Worm (Caenorhabditis elegans) whole organism, midembryonic: ENCODE data around the gene T16G12.8.

Experiments used
- cog-1 ChIP-seq: sonication (generic microtip); optimal IDR thresholded peaks from 2 replicates; lab custom pipeline; 2016; ENCODE audit warnings: missing genetic modification characterization, missing compliant biosample characterization
- flt-1 ChIP-seq: fragments of 200-800 bp; sonication (Bioruptor generic); IDR thresholded peaks from 2 replicates; pipeline ENCODE4 v1.3.6; 2022; ENCODE audit warnings: missing genetic modification characterization, missing compliant biosample characterization
- med-1 ChIP-seq: sonication (generic microtip); optimal IDR thresholded peaks from 2 replicates; lab custom pipeline; 2017; ENCODE audit warnings: missing genetic modification characterization, mild to moderate bottlenecking, missing compliant biosample characterization, antibody characterized with exemption, missing genetic modification reagents; ENCODE audit not compliant: insufficient read depth
- ztf-23 ChIP-seq: fragments of 200-800 bp; sonication (Bioruptor generic); IDR thresholded peaks from 2 replicates; pipeline ENCODE4 v1.3.6; 2022; ENCODE audit warnings: missing genetic modification reagents, missing genetic modification characterization, missing compliant biosample characterization

DNA sequence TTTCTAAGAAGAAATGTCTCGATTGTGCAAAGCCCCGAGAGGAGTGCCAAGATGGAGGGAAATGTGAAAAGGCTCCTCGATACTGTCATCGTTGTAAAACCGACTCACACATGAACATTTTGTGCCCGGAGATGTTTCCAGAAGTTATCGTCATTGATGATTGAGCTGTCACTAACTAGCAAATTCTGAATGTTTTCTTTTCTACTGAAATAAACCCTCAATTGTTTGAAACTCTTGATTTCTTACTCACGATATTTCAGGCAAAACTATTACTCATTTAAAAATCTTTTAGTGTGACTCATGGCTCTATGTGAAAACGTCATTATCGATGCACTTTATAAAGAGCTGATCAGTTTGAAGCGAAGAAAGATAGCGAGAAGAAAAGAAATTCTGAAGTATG is 26.0 kb downstream of the T16G12.8 start, which contains the start of gene T16H12.13:
- TF ChIP-seq med-1 (GFP tag; lab: Kevin White, UChicago) (no peak), flt-1 (no peak), ztf-23 (GFP tag; lab: Robert Waterston, UW) (no peak), cog-1 (tag; lab: Kevin White, UChicago) (no peak)
